Fruit fly (Drosophila melanogaster): ENCODE measurements around the gene CG14005.

- TF ChIP-seq CG8478 (optimal IDR thresholded peaks at IDR 0.05) (no peak), EcR (GFP tag; optimal IDR thresholded peaks at IDR 0.05) (no peak), Dll (optimal IDR thresholded peaks at IDR 0.05) (no peak), pan (optimal IDR thresholded peaks at IDR 0.05) (no peak), usp (GFP tag; optimal IDR thresholded peaks at IDR 0.05) (no peak)
Observed at dm6 chr2L:5771179-5771578, 30.6 kb downstream of the CG14005 start.
